Worm (Caenorhabditis elegans) whole organism, L1 larva: ENCODE measurements around the gene C36E6.8.
A peak's percentile ranks its signal among the peaks of the same experiment; 100 is the strongest.

ENCODE experiments used
- hpl-2 ChIP-seq: fragments of 150-350 bp; optimal IDR thresholded peaks from 2 replicates; lab custom pipeline; 2014; ENCODE audit warnings: missing biosample characterization, missing genetic modification reagents, missing genetic modification characterization
- nhr-11 ChIP-seq: fragments of 150-350 bp; optimal IDR thresholded peaks from 2 replicates; lab custom pipeline; 2014; ENCODE audit warnings: missing biosample characterization, missing genetic modification characterization
- nhr-19 ChIP-seq: fragments of 200-800 bp; sonication (Bioruptor generic); conservative IDR thresholded peaks from 2 replicates; pipeline ENCODE4 v1.3.6; 2022; ENCODE audit warnings: missing genetic modification characterization, missing compliant biosample characterization

DNA sequence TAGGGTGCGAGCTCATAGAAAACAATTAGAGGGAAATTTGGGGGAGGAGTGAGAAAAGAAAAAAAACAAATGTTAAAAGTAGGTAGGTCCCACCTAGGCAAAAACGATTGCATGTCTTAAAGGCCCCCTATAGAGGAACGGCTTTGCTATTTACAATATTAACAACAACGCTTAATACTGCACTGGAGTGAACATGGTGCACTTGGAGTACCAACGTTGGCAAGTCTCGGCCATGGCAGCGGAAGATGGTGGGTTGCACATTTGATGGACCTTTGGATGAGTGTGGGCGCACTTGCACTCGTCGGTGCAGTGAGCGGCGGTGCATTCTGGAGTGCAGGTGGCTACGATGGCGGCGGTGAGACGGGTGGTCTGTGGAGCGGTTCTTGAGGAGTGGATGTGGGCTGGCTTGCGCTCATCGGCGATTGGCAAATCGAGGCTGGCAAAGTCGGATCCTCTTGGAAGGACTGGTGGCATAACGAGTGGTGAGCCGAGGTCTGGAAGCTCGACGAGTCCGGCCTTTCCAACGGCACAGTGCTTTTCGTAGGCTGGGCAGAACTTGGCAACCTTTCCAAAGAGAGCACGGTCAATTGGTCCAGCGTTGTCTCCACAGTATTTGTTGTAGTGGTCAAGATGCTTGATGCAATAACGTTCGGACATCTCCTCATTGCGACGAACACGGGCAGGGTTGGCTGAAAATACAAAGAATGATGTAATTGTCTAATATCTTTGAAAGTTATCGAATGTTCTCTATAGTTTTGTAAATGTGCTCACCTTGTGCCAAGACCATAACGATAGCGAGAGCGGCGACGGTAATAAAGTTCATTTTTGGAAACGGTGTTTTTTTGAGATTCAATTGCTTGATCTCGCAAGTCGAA is 17.7 kb upstream of the C36E6.8 start:
- TF ChIP-seq nhr-11 (tag; lab: Kevin White, UChicago) (no peak), hpl-2 (peak; percentile 35), nhr-19 (no peak)
